Fruit fly (Drosophila melanogaster) whole organism, wandering third instar larva: ENCODE results near the gene Alp13.

Source experiments
- CG32264 ChIP-seq: fragments of 200-800 bp; sonication (Bioruptor generic); optimal IDR thresholded peaks from 2 replicates; lab custom pipeline; 2016; ENCODE audit warnings: missing biosample characterization, missing genetic modification characterization
- CG9705 ChIP-seq: fragments of 200-800 bp; sonication (Bioruptor generic); optimal IDR thresholded peaks from 2 replicates; lab custom pipeline; 2018; ENCODE audit warnings: missing biosample characterization, mild to moderate bottlenecking, missing genetic modification characterization
- CrebA ChIP-seq: fragments of 200-800 bp; sonication (Bioruptor generic); optimal IDR thresholded peaks from 2 replicates; lab custom pipeline; 2016; ENCODE audit warnings: missing biosample characterization, mild to moderate bottlenecking, missing genetic modification characterization, borderline replicate concordance
- Dif ChIP-seq: fragments of 200-275, 200-300 bp; sonication (Bioruptor generic); optimal IDR thresholded peaks from 2 replicates; lab custom pipeline; 2018; ENCODE audit warnings: missing biosample characterization, missing genetic modification characterization; ENCODE audit not compliant: partially characterized antibody
- GATAd ChIP-seq: sonication (Bioruptor generic); optimal IDR thresholded peaks from 2 replicates; lab custom pipeline; 2016; ENCODE audit warnings: missing biosample characterization, missing genetic modification characterization
- Hnf4 ChIP-seq: fragments of 200-800 bp; sonication (Bioruptor generic); optimal IDR thresholded peaks from 2 replicates; lab custom pipeline; 2016; ENCODE audit warnings: missing biosample characterization, mild to moderate bottlenecking, missing genetic modification characterization
- Hr78 ChIP-seq: fragments of >200 bp; optimal IDR thresholded peaks from 2 replicates; lab custom pipeline; 2017; ENCODE audit warnings: missing biosample characterization, missing genetic modification characterization
- Jra ChIP-seq: sonication (Bioruptor generic); optimal IDR thresholded peaks from 2 replicates; lab custom pipeline; 2016; ENCODE audit warnings: missing biosample characterization, missing genetic modification characterization
- Mio ChIP-seq: sonication (Bioruptor generic); optimal IDR thresholded peaks from 2 replicates; lab custom pipeline; 2016; ENCODE audit warnings: missing biosample characterization, missing genetic modification characterization
- Myc ChIP-seq: fragments of >200 bp; optimal IDR thresholded peaks from 2 replicates; lab custom pipeline; 2017
- N ChIP-seq: fragments of >200 bp; optimal IDR thresholded peaks from 2 replicates; lab custom pipeline; 2018; ENCODE audit warnings: missing biosample characterization, missing external identifiers, missing genetic modification characterization
- Rel ChIP-seq, 2 experiments: fragments of 200-800 bp; sonication (Bioruptor generic) in 1 of 2; optimal IDR thresholded peaks; 2 replicates in 1 of 2; 3 replicates in 1 of 2; lab custom pipeline; 2016 to 2019; ENCODE audit warnings: mild to moderate bottlenecking in 2 of 2, missing biosample characterization in 2 of 2, missing genetic modification characterization in 2 of 2, moderate library complexity in 1 of 2
- Sp1 ChIP-seq: fragments of 200-800 bp; sonication (Bioruptor generic); optimal IDR thresholded peaks from 3 replicates; lab custom pipeline; 2019; ENCODE audit warnings: missing biosample characterization, mild to moderate bottlenecking, missing genetic modification characterization, moderate library complexity
- Vsx2 ChIP-seq: fragments of 200-300, 225-300 bp; sonication (Bioruptor generic); optimal IDR thresholded peaks from 2 replicates; lab custom pipeline; 2018; ENCODE audit warnings: missing biosample characterization, missing genetic modification characterization; ENCODE audit not compliant: partially characterized antibody
- br ChIP-seq: fragments of 200-800 bp; sonication (Bioruptor generic); optimal IDR thresholded peaks from 2 replicates; lab custom pipeline; 2016; ENCODE audit warnings: missing biosample characterization, missing genetic modification characterization
- brk ChIP-seq: fragments of 200-800 bp; sonication (Bioruptor generic); optimal IDR thresholded peaks from 2 replicates; lab custom pipeline; 2016; ENCODE audit warnings: missing biosample characterization, mild to moderate bottlenecking, missing genetic modification characterization
- dl ChIP-seq, 2 experiments: fragments of 175-275, 200-275 bp in 1 of 2; fragments of 200-275 bp in 1 of 2; sonication (Bioruptor generic); optimal IDR thresholded peaks; lab custom pipeline; 2018; ENCODE audit warnings: mild to moderate bottlenecking in 2 of 2, missing biosample characterization in 2 of 2, missing genetic modification characterization in 2 of 2, moderate library complexity in 2 of 2; ENCODE audit not compliant: partially characterized antibody in 2 of 2, insufficient read depth in 1 of 2
- dmrt93B ChIP-seq: fragments of 200-800 bp; sonication (Bioruptor generic); optimal IDR thresholded peaks from 2 replicates; lab custom pipeline; 2018; ENCODE audit warnings: missing biosample characterization, mild to moderate bottlenecking, missing genetic modification characterization
- dsf ChIP-seq: sonication (Bioruptor generic); optimal IDR thresholded peaks from 2 replicates; lab custom pipeline; 2016; ENCODE audit warnings: missing biosample characterization, missing genetic modification characterization, borderline replicate concordance
- ey ChIP-seq: fragments of 200-800 bp; sonication (Bioruptor generic); optimal IDR thresholded peaks from 2 replicates; lab custom pipeline; 2016; ENCODE audit warnings: missing biosample characterization, missing genetic modification characterization
- foxo ChIP-seq, 2 experiments: fragments of 200-800 bp; sonication (Bioruptor generic); optimal IDR thresholded peaks; 2 replicates in 1 of 2; 3 replicates in 1 of 2; lab custom pipeline; 2016 to 2017; ENCODE audit warnings: missing biosample characterization in 2 of 2, missing genetic modification characterization in 2 of 2
- h ChIP-seq: fragments of 200-800 bp; sonication (Bioruptor generic); optimal IDR thresholded peaks from 3 replicates; lab custom pipeline; 2016; ENCODE audit warnings: missing biosample characterization, mild to moderate bottlenecking, missing genetic modification characterization
- jim ChIP-seq: fragments of 175-275, 200-325 bp; sonication (Bioruptor generic); optimal IDR thresholded peaks from 2 replicates; lab custom pipeline; 2016; ENCODE audit warnings: missing biosample characterization, mild to moderate bottlenecking, missing genetic modification characterization
- lola ChIP-seq: fragments of >200 bp; optimal IDR thresholded peaks from 2 replicates; lab custom pipeline; 2017; ENCODE audit warnings: missing biosample characterization, missing genetic modification characterization
- pan ChIP-seq: fragments of >200 bp; optimal IDR thresholded peaks from 2 replicates; lab custom pipeline; 2017
- psq ChIP-seq: fragments of 200-800 bp; sonication (Bioruptor generic); optimal IDR thresholded peaks from 3 replicates; lab custom pipeline; 2017; ENCODE audit warnings: missing biosample characterization, mild to moderate bottlenecking, missing genetic modification characterization, moderate library complexity
- sv ChIP-seq: fragments of 200-800 bp; sonication (Bioruptor generic); optimal IDR thresholded peaks from 3 replicates; lab custom pipeline; 2016; ENCODE audit warnings: missing biosample characterization, missing genetic modification characterization
- tai ChIP-seq: sonication (Bioruptor generic); optimal IDR thresholded peaks from 2 replicates; lab custom pipeline; 2016; ENCODE audit warnings: missing biosample characterization, missing genetic modification characterization
- usp ChIP-seq: fragments of >200 bp; optimal IDR thresholded peaks from 2 replicates; lab custom pipeline; 2017; ENCODE audit warnings: missing biosample characterization, missing genetic modification characterization
- woc ChIP-seq: sonication (Bioruptor generic); optimal IDR thresholded peaks from 2 replicates; lab custom pipeline; 2016; ENCODE audit warnings: missing biosample characterization, mild to moderate bottlenecking, missing genetic modification characterization

Alp13 gene

DNA sequence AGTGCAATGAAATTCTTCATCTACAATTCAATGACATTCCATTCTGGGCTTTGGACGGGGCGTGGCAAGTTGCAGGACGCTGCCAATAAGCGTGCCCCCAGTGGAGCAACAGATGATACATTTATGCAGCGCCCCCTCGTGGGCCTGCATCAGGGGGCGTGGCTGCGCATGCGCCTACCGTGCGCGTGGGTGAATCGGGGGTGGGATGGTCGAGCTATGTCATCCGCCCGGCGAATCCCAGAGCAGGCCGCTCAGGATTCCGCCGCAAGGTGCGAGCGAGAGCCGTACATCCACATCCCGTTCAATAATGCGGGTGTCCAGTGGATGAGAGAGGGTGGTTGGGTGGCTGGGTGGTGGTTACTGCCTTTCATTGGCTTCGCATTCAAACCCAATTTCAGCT lies 5.0 kb downstream of the Alp13 start:
- TF ChIP-seq brk (GFP tag; lab: Kevin White, UChicago) (no peak), Myc (lab: Kevin White, UChicago) (no peak), psq (no peak), dl (GFP tag; optimal IDR thresholded peaks at IDR 0.05; lab: Kevin White, UChicago; ENCODE audit: insufficient read depth in 1 of 2, partially characterized antibody in 2 of 2) (peak in 1 of 2 experiments; percentile 13)

DNA sequence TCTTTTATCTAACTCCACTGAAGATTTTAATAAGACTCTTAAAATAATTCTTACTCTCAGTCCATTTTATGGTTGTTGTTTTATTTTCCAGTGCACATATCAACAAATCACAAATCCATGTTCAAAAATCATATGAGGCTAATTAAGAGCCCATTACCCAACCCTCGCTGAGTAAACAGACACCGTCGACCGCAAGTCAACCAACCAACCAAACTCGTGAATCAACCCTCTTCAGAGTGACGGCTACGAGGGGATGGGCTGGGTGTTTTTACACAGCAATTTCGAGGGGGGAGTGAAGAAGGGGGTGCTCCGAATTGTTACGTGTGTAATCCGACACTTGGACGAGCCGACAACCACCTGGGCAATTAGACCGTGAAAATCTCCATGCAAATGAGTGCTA lies 6.4 kb downstream of the Alp13 start:
- TF ChIP-seq Sp1 (GFP tag; lab: Kevin White, UChicago) (no peak), brk (GFP tag; lab: Kevin White, UChicago) (no peak), Vsx2 (GFP tag; lab: Kevin White, UChicago) (peak; percentile 92), dl (GFP tag; optimal IDR thresholded peaks at IDR 0.05; lab: Kevin White, UChicago; ENCODE audit: insufficient read depth in 1 of 2, partially characterized antibody in 2 of 2) (no peak)

DNA sequence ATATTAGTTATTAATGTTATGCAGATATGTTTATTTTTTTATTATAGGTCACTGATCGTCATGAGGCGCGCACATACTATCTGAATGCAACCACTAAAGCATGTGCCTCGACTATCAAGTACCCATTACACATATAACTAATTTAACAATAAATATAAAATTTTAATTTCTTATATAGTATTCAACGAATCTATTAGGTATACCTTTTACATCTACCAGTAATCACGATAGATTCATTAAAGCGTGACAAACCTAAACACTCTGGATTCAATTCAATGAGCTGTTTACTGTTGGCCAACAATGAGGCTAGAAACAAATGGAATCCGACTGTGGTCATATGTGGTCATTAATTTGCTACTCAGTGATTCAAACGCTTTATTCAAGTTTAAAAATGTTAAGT lies 7.6 kb downstream of the Alp13 start, which contains the start of gene CG33784:
Gene CG33784, plus strand, starts transcription at position 301 of the 400 bp plus-strand sequence.
- no peak for TF ChIP-seq Jra (GFP tag; lab: Kevin White, UChicago)
- no peak for TF ChIP-seq dmrt93B (GFP tag; lab: Kevin White, UChicago)
- TF ChIP-seq Rel (GFP tag; optimal IDR thresholded peaks at IDR 0.05; lab: Kevin White, UChicago), result no peak
- TF ChIP-seq Rel (tag; optimal IDR thresholded peaks at IDR 0.05; lab: Kevin White, UChicago), result no peak
- TF ChIP-seq foxo (GFP tag; optimal IDR thresholded peaks at IDR 0.05; lab: Kevin White, UChicago), result no peak
- no peak for TF ChIP-seq woc (GFP tag; lab: Kevin White, UChicago)
- no peak for TF ChIP-seq lola
- TF ChIP-seq Hr78 (GFP tag; lab: Kevin White, UChicago), result no peak
- TF ChIP-seq Sp1 (GFP tag; lab: Kevin White, UChicago), result no peak
- TF ChIP-seq N (GFP tag; lab: Kevin White, UChicago), result no peak
- TF ChIP-seq ey (GFP tag; lab: Kevin White, UChicago), result no peak
- TF ChIP-seq CrebA (GFP tag; lab: Kevin White, UChicago), result no peak
- no peak for TF ChIP-seq CG9705
- no peak for TF ChIP-seq psq
- no peak for TF ChIP-seq GATAd (GFP tag; lab: Kevin White, UChicago)
- TF ChIP-seq dsf (GFP tag; lab: Kevin White, UChicago), result no peak
- TF ChIP-seq br (GFP tag; lab: Kevin White, UChicago), result no peak
- TF ChIP-seq tai (GFP tag; lab: Kevin White, UChicago), result no peak
- no peak for TF ChIP-seq Dif
- TF ChIP-seq h (GFP tag; lab: Kevin White, UChicago), result no peak
- no peak for TF ChIP-seq dl (GFP tag; optimal IDR thresholded peaks at IDR 0.05; lab: Kevin White, UChicago; ENCODE audit: insufficient read depth in 1 of 2, partially characterized antibody in 2 of 2)

DNA sequence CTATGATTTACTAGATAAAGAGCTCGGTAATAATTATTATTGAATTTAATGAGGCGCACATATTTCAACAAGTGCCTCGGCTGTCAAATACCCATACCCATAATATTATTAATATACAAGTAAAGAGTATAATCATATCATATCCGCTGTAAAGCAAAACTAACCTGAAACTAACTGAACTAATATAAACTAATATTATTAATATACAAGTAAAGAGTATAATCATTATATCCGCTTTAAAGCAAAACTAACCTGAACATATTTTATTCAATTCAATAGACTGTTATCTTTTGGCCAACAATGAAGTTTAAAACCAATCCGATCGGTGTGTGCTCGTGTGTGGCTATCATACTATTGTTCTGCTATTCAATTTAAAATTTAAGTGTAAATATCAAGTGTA lies 8.7 kb downstream of the Alp13 start, which contains the start of gene CG33783:
Gene CG33783, plus strand, starts transcription at position 301 of the 400 bp plus-strand sequence.
- TF ChIP-seq Hr78 (GFP tag; lab: Kevin White, UChicago) (no peak), Dif (no peak), Myc (lab: Kevin White, UChicago) (no peak), dl (GFP tag; optimal IDR thresholded peaks at IDR 0.05; lab: Kevin White, UChicago; ENCODE audit: insufficient read depth in 1 of 2, partially characterized antibody in 2 of 2) (no peak), usp (GFP tag; lab: Kevin White, UChicago) (no peak), CrebA (GFP tag; lab: Kevin White, UChicago) (no peak), dmrt93B (GFP tag; lab: Kevin White, UChicago) (no peak), Hnf4 (GFP tag; lab: Kevin White, UChicago) (no peak), Mio (GFP tag; lab: Kevin White, UChicago) (no peak), dsf (GFP tag; lab: Kevin White, UChicago) (no peak), h (GFP tag; lab: Kevin White, UChicago) (no peak), tai (GFP tag; lab: Kevin White, UChicago) (no peak), CG32264 (GFP tag; lab: Kevin White, UChicago) (no peak), GATAd (GFP tag; lab: Kevin White, UChicago) (no peak), psq (no peak)

DNA sequence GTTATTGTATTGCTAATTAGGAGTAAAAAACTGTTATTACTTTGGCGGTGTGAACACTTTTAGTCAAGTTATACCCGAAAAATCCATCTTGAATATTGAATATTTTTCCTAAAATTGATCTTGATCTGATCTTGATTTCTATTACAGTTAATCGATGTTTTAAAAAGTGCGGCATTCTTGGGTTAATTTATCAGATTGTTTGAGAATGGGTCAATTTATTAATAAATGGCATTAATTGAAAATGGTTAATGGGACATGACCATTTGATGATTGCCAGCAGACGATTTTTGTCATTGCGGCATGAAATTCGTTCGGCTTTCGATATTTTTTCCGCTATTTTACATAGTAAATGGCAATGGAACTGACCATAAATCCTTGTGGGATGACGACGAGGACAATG lies 11.5 kb downstream of the Alp13 start, which contains the start of gene CG33631:
Gene CG33631, plus strand, starts transcription at position 301 of the 400 bp plus-strand sequence.
- TF ChIP-seq GATAd (GFP tag; lab: Kevin White, UChicago) (no peak), dsf (GFP tag; lab: Kevin White, UChicago) (no peak), h (GFP tag; lab: Kevin White, UChicago) (no peak), ey (GFP tag; lab: Kevin White, UChicago) (no peak), dmrt93B (GFP tag; lab: Kevin White, UChicago) (no peak), br (GFP tag; lab: Kevin White, UChicago) (no peak), Sp1 (GFP tag; lab: Kevin White, UChicago) (no peak), jim (GFP tag; lab: Kevin White, UChicago) (no peak), woc (GFP tag; lab: Kevin White, UChicago) (no peak), sv (GFP tag; lab: Kevin White, UChicago) (no peak), pan (no peak), tai (GFP tag; lab: Kevin White, UChicago) (no peak)
- TF ChIP-seq, all 38 proteins: peak for 0
